Fruit fly (Drosophila melanogaster): ENCODE measurements around the gene ERR.

dm6 chr3L:8150812-8151211, 35.7 kb downstream of the ERR start:
- TF ChIP-seq cyc (GFP tag; optimal IDR thresholded peaks at IDR 0.05) = no peak
- TF ChIP-seq Eip75B (GFP tag; optimal IDR thresholded peaks at IDR 0.05) = no peak
- no peak for TF ChIP-seq CG6792 (GFP tag; optimal IDR thresholded peaks at IDR 0.05)
- TF ChIP-seq CG11902 (GFP tag; optimal IDR thresholded peaks at IDR 0.05) = no peak
- TF ChIP-seq CG11294 (GFP tag; IDR thresholded peaks at IDR 0.05) = no peak
- TF ChIP-seq Sox102F (GFP tag; optimal IDR thresholded peaks at IDR 0.05) = no peak
- no peak for TF ChIP-seq CG10669 (GFP tag; optimal IDR thresholded peaks at IDR 0.05)
- peak; percentile 50 for TF ChIP-seq CG15336 (GFP tag; IDR thresholded peaks at IDR 0.05)
- TF ChIP-seq ss (GFP tag; optimal IDR thresholded peaks at IDR 0.05) = no peak
- TF ChIP-seq CG6854 (GFP tag; optimal IDR thresholded peaks at IDR 0.05) = no peak
- TF ChIP-seq vri (GFP tag; optimal IDR thresholded peaks at IDR 0.05) = no peak
- TF ChIP-seq Hr38 (GFP tag; optimal IDR thresholded peaks at IDR 0.05) = no peak
- no peak for TF ChIP-seq salr (GFP tag; optimal IDR thresholded peaks at IDR 0.05)
- no peak for TF ChIP-seq CG3032 (tag; optimal IDR thresholded peaks at IDR 0.05)
